Worm (Caenorhabditis elegans): ENCODE results near the gene Y116F11A.1.

The Y116F11A.1 gene

DNA sequence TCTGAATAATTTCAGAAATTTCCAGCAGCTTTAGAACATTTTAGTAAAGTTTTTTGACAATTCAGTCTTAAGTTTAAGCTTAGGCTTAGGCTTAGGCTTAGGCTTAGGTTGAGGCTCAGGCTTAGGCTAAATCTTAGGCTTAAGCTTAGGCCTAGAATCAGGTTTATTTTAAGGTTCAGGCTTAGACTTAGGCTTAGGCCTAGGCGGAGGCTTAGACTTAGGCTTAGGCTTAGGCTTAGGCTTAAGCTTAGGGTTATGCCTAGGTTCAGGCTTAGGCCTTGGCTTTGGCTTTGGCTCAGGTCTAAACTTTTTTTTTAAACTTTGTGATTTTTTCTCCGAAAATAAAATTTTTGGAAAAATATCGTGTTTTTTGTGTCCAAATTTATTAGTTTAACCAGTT, 11.7 kb upstream of the Y116F11A.1 start:
- TF ChIP-seq ztf-1 (GFP tag; conservative IDR thresholded peaks at IDR 0.05) (no peak), unc-39 (tag; optimal IDR thresholded peaks at IDR 0.05) (no peak), nhr-23 (tag; optimal IDR thresholded peaks at IDR 0.05) (no peak), mbf-1 (tag; optimal IDR thresholded peaks at IDR 0.05) (no peak), lin-39 (tag; optimal IDR thresholded peaks at IDR 0.05) (no peak), nhr-25 (tag; optimal IDR thresholded peaks at IDR 0.05) (no peak), C34F6.9 (tag; optimal IDR thresholded peaks at IDR 0.05) (no peak)

DNA sequence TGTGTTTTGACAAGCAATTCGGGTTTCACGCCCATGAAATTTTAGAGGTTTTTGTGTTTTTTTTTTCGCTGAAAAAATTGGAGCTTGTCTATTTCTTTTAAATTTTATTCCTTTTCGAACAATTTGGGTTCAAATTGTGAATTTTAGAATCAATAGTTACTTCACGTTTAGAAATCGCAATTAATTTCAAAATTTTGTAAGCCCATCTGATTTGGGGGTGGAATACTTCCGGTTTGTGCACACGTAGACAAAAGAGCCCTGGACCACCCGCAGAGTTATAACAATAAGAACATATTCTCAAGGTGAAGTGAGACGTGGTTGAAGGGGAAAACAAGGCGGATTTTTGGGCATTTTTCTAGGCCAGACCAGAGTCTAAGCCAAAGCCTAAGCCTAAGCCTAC, 11.1 kb upstream of the Y116F11A.1 start, which contains the start of gene Y116F11A.6:
Gene Y116F11A.6, plus strand, starts transcription at position 301 of the 400 bp plus-strand sequence.
- TF ChIP-seq ZK546.5 (tag; optimal IDR thresholded peaks at IDR 0.05) (no peak), ztf-1 (GFP tag; conservative IDR thresholded peaks at IDR 0.05) (no peak)

ce11 chrV:19722881-19723280, 7.5 kb upstream of the Y116F11A.1 start:
- TF ChIP-seq lin-13 (GFP tag; optimal IDR thresholded peaks at IDR 0.05) = peak; percentile 25
- no peak for TF ChIP-seq dmd-4 (tag; optimal IDR thresholded peaks at IDR 0.05)
- TF ChIP-seq gmeb-1 (tag; optimal IDR thresholded peaks at IDR 0.05) = peak; percentile 7
- peak; percentile 7 for TF ChIP-seq lin-11 (tag; optimal IDR thresholded peaks at IDR 0.05)

DNA sequence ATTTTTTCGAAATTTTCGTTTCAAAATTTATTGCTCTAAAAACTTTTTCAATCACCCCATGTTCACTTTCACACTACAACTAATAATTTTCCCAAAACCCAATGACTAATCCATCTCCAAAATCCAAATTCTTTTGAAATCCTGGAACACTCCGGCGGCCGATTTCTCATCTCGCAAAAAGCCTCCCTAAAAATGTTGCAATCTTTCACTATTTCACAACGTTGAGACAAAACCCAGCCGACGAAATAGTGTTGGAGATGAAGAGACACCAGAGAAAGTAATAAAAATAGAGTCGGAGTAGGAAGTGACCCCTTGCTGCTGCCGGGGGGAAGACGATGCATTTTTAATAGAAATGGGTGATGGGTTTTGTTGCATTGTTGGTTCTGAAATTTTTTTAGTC, 5.8 kb upstream of the Y116F11A.1 start:
- TF ChIP-seq zag-1 (tag; optimal IDR thresholded peaks at IDR 0.05) (no peak), ztf-11 (tag; optimal IDR thresholded peaks at IDR 0.05) (peak; percentile 5), lin-39 (tag; optimal IDR thresholded peaks at IDR 0.05) (no peak), mbf-1 (tag; optimal IDR thresholded peaks at IDR 0.05) (no peak), gmeb-1 (tag; optimal IDR thresholded peaks at IDR 0.05) (no peak), nhr-21 (tag; optimal IDR thresholded peaks at IDR 0.05) (no peak), ceh-82 (tag; optimal IDR thresholded peaks at IDR 0.05) (no peak), nhr-10 (tag; optimal IDR thresholded peaks at IDR 0.05) (no peak), unc-55 (GFP tag; optimal IDR thresholded peaks at IDR 0.05) (peak; percentile 9), unc-62 (GFP tag; optimal IDR thresholded peaks at IDR 0.05) (no peak), R02D3.7 (tag; optimal IDR thresholded peaks at IDR 0.05) (no peak), nhr-25 (tag; optimal IDR thresholded peaks at IDR 0.05) (no peak), nhr-11 (tag; optimal IDR thresholded peaks at IDR 0.05) (no peak), nhr-77 (tag; optimal IDR thresholded peaks at IDR 0.05) (no peak)

ce11 chrV:19727990-19728389, 2.4 kb upstream of the Y116F11A.1 start:
- TF ChIP-seq F13H6.1 (tag; optimal IDR thresholded peaks at IDR 0.05) = no peak
- TF ChIP-seq unc-39 (tag; optimal IDR thresholded peaks at IDR 0.05) = no peak
- no peak for TF ChIP-seq dmd-4 (tag; optimal IDR thresholded peaks at IDR 0.05)
- TF ChIP-seq ZK546.5 (tag; optimal IDR thresholded peaks at IDR 0.05) = no peak
- no peak for TF ChIP-seq ceh-82 (tag; optimal IDR thresholded peaks at IDR 0.05)
- TF ChIP-seq lin-13 (GFP tag; optimal IDR thresholded peaks at IDR 0.05) = peak; percentile 54
- TF ChIP-seq nhr-23 (tag; optimal IDR thresholded peaks at IDR 0.05) = no peak

DNA sequence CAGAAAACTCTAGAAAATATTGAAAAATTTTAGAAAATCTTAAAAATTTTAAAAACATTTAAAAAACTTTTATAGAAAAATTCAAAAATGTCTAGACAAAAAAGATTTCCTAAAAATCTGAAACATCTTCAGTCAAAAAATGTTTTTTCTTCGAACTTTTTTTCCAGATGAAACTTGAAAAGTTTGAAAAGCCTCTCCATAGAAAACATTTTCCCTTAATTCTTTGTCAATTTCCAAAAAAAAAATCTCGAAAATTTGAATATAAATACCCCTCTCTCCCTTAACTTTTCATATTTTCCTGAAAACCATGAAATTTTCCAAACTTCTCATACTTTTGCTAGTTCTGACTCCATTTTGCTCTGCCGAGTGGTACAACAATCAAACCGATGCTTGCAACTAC, 1.6 kb upstream of the Y116F11A.1 start, which contains the start of gene Y116F11A.3:
Gene Y116F11A.3, plus strand, starts transcription at position 301 of the 400 bp plus-strand sequence.
- no peak for TF ChIP-seq snpc-4 (tag; optimal IDR thresholded peaks at IDR 0.05)
- TF ChIP-seq Y55F3AM.14 (GFP tag; optimal IDR thresholded peaks at IDR 0.05) = no peak
- no peak for TF ChIP-seq mdl-1 (tag; optimal IDR thresholded peaks at IDR 0.05)

ce11 chrV:19733728-19734127, 3.3 kb downstream of the Y116F11A.1 start:
- TF ChIP-seq nhr-25 (tag; optimal IDR thresholded peaks at IDR 0.05) (no peak), lin-13 (GFP tag; optimal IDR thresholded peaks at IDR 0.05) (no peak), blmp-1 (tag; optimal IDR thresholded peaks at IDR 0.05; ENCODE audit: insufficient read depth) (no peak), ztf-1 (GFP tag; conservative IDR thresholded peaks at IDR 0.05) (no peak), elt-3 (tag; optimal IDR thresholded peaks at IDR 0.05) (no peak), nhr-11 (tag; optimal IDR thresholded peaks at IDR 0.05) (no peak)

- TF ChIP-seq Y55F3AM.14 (GFP tag; optimal IDR thresholded peaks at IDR 0.05) (no peak), lin-13 (GFP tag; optimal IDR thresholded peaks at IDR 0.05) (no peak), nhr-10 (tag; optimal IDR thresholded peaks at IDR 0.05) (no peak), ama-1 (optimal IDR thresholded peaks at IDR 0.05) (no peak), peb-1 (tag; optimal IDR thresholded peaks at IDR 0.05) (no peak), aly-2 (tag; optimal IDR thresholded peaks at IDR 0.05) (no peak), lin-11 (tag; optimal IDR thresholded peaks at IDR 0.05) (no peak), nhr-25 (tag; optimal IDR thresholded peaks at IDR 0.05) (no peak)
Measured at ce11 chrV:19737458-19737857, 7.1 kb downstream of the Y116F11A.1 start, which contains the start of gene W04E12.7. W04E12.7 (minus strand) TSS chrV:19737558.
